Fruit fly (Drosophila melanogaster): ENCODE measurements around the gene Ibf2.

- no peak for TF ChIP-seq CG14655 (GFP tag; optimal IDR thresholded peaks at IDR 0.05)
- TF ChIP-seq CG12605 (GFP tag; IDR thresholded peaks at IDR 0.05): no peak
- TF ChIP-seq fd96Ca (GFP tag; IDR thresholded peaks at IDR 0.05): no peak
- TF ChIP-seq rn (GFP tag; IDR thresholded peaks at IDR 0.05): no peak
- TF ChIP-seq CG34367 (tag; optimal IDR thresholded peaks at IDR 0.05): no peak
- TF ChIP-seq CG9948 (tag; optimal IDR thresholded peaks at IDR 0.05): no peak
- no peak for TF ChIP-seq CG32121 (GFP tag; IDR thresholded peaks at IDR 0.05)
These were observed 31.5 kb downstream of the Ibf2 start for dm6 chr3R:9226701-9227313.

Data from whole organism, pupa.